Worm (Caenorhabditis elegans) whole organism, L3 larva: ENCODE measurements around the gene Y116A8C.467.

Experiments
- ZK546.5 ChIP-seq: sonication (generic microtip); optimal IDR thresholded peaks from 2 replicates; lab custom pipeline; 2017; ENCODE audit warnings: missing biosample characterization, missing genetic modification characterization
- fkh-10 ChIP-seq: sonication (generic microtip); optimal IDR thresholded peaks from 2 replicates; lab custom pipeline; 2017; ENCODE audit warnings: missing biosample characterization, missing genetic modification reagents, missing genetic modification characterization
- nhr-25 ChIP-seq: sonication (generic microtip); optimal IDR thresholded peaks from 2 replicates; lab custom pipeline; 2017; ENCODE audit warnings: missing biosample characterization, missing genetic modification characterization
- nhr-77 ChIP-seq: fragments of 150-350 bp; optimal IDR thresholded peaks from 2 replicates; lab custom pipeline; 2014; ENCODE audit warnings: missing biosample characterization, missing genetic modification characterization
- pha-4 ChIP-seq: fragments of 150-350 bp; optimal IDR thresholded peaks from 2 replicates; lab custom pipeline; 2014; ENCODE audit warnings: missing biosample characterization, missing genetic modification reagents, missing genetic modification characterization
- snpc-4 ChIP-seq: fragments of 150-350 bp; optimal IDR thresholded peaks from 2 replicates; lab custom pipeline; 2014; ENCODE audit warnings: missing biosample characterization, missing genetic modification characterization
- unc-39 ChIP-seq: sonication (generic microtip); optimal IDR thresholded peaks from 4 replicates; lab custom pipeline; 2017; ENCODE audit warnings: missing biosample characterization, missing genetic modification characterization
- ztf-11 ChIP-seq: fragments of 150-350 bp; optimal IDR thresholded peaks from 2 replicates; lab custom pipeline; 2014; ENCODE audit warnings: missing biosample characterization, missing genetic modification characterization

- no peak for TF ChIP-seq unc-39
- no peak for TF ChIP-seq snpc-4 (tag; lab: Kevin White, UChicago)
- no peak for TF ChIP-seq nhr-77 (tag; lab: Kevin White, UChicago)
- no peak for TF ChIP-seq pha-4 (tag; lab: Kevin White, UChicago)
- no peak for TF ChIP-seq ZK546.5
- no peak for TF ChIP-seq nhr-25
- no peak for TF ChIP-seq fkh-10
- no peak for TF ChIP-seq ztf-11 (tag; lab: Kevin White, UChicago)
Measured at ce11 chrIV:17099113-17099512, 35.5 kb upstream of the Y116A8C.467 start.
